Worm (Caenorhabditis elegans) whole organism, L4 larva: ENCODE measurements around the gene scav-2.

Source experiments
- F26F4.8 ChIP-seq: fragments of 200-800 bp; sonication (Bioruptor generic); conservative IDR thresholded peaks from 2 replicates; pipeline ENCODE4 v1.3.6; 2022; ENCODE audit warnings: missing genetic modification characterization, missing compliant biosample characterization
- F37D6.2 ChIP-seq: sonication (generic microtip); optimal IDR thresholded peaks from 2 replicates; lab custom pipeline; 2016; ENCODE audit warnings: mild to moderate bottlenecking, missing genetic modification characterization, missing compliant biosample characterization
- R02D3.7 ChIP-seq: fragments of 150-350 bp; sonication (generic microtip); optimal IDR thresholded peaks from 3 replicates; lab custom pipeline; 2014; ENCODE audit warnings: missing biosample characterization, missing genetic modification characterization
- T20F7.1 ChIP-seq: fragments of 200-800 bp; sonication (Bioruptor generic); optimal IDR thresholded peaks from 2 replicates; lab custom pipeline; 2018; ENCODE audit warnings: mild to moderate bottlenecking, missing genetic modification characterization, missing compliant biosample characterization
- Y48G9A.11 ChIP-seq: fragments of 200-800 bp; sonication (Bioruptor generic); IDR thresholded peaks from 2 replicates; pipeline ENCODE4 v1.3.6; 2022; ENCODE audit warnings: missing genetic modification reagents, missing genetic modification characterization, missing compliant biosample characterization
- Y75B8A.6 ChIP-seq: fragments of 200-800 bp; sonication (Bioruptor generic); IDR thresholded peaks from 2 replicates; pipeline ENCODE4 v1.3.6; 2022; ENCODE audit warnings: missing genetic modification reagents, missing genetic modification characterization, missing compliant biosample characterization
- ZK337.2 ChIP-seq: fragments of 200-800 bp; sonication (Bioruptor generic); IDR thresholded peaks from 2 replicates; pipeline ENCODE4 v1.3.6; 2022; ENCODE audit warnings: missing genetic modification reagents, missing genetic modification characterization, missing compliant biosample characterization
- ZK546.5 ChIP-seq, 2 experiments: sonication (generic microtip); optimal IDR thresholded peaks; 2 replicates each; lab custom pipeline; 2017; ENCODE audit warnings: missing biosample characterization in 2 of 2, missing genetic modification characterization in 2 of 2
- arid-1 ChIP-seq: fragments of 200-800 bp; sonication (Bioruptor generic); conservative IDR thresholded peaks from 2 replicates; pipeline ENCODE4 v1.3.6; 2022; ENCODE audit warnings: missing genetic modification reagents, missing genetic modification characterization, missing compliant biosample characterization
- attf-4 ChIP-seq: sonication (generic microtip); optimal IDR thresholded peaks from 3 replicates; lab custom pipeline; 2017; ENCODE audit warnings: missing biosample characterization, missing genetic modification characterization
- ceh-20 ChIP-seq: fragments of 200-800 bp; sonication (Bioruptor generic); IDR thresholded peaks from 2 replicates; pipeline ENCODE4 v1.3.6; 2022; ENCODE audit warnings: missing genetic modification reagents, missing genetic modification characterization, missing compliant biosample characterization
- ceh-28 ChIP-seq: fragments of 150-350 bp; optimal IDR thresholded peaks from 2 replicates; lab custom pipeline; 2014; ENCODE audit warnings: missing biosample characterization, missing genetic modification reagents, missing genetic modification characterization
- ceh-82 ChIP-seq: sonication (generic microtip); optimal IDR thresholded peaks from 2 replicates; lab custom pipeline; 2017; ENCODE audit warnings: missing biosample characterization, missing genetic modification characterization
- ctbp-1 ChIP-seq: fragments of 200-800 bp; sonication (Bioruptor generic); IDR thresholded peaks from 2 replicates; pipeline ENCODE4 v1.3.6; 2022; ENCODE audit warnings: missing genetic modification reagents, missing genetic modification characterization, missing compliant biosample characterization
- daf-8 ChIP-seq: fragments of 200-800 bp; sonication (Bioruptor generic); IDR thresholded peaks from 2 replicates; pipeline ENCODE4 v1.3.6; 2022; ENCODE audit warnings: missing genetic modification characterization, missing compliant biosample characterization
- duxl-1 ChIP-seq: sonication (generic microtip); optimal IDR thresholded peaks from 2 replicates; lab custom pipeline; 2016; ENCODE audit warnings: mild to moderate bottlenecking, missing genetic modification characterization, moderate library complexity, missing compliant biosample characterization; ENCODE audit not compliant: poor library complexity
- dve-1 ChIP-seq: sonication (generic microtip); optimal IDR thresholded peaks from 2 replicates; lab custom pipeline; 2017; ENCODE audit warnings: antibody characterized with exemption, mild to moderate bottlenecking, missing genetic modification characterization, missing compliant biosample characterization; ENCODE audit not compliant: insufficient read depth
- egl-27 ChIP-seq: sonication (generic microtip); optimal IDR thresholded peaks from 3 replicates; lab custom pipeline; 2017; ENCODE audit warnings: missing biosample characterization, missing genetic modification reagents, missing genetic modification characterization
- egl-43 ChIP-seq: fragments of 200-800 bp; sonication (Bioruptor generic); IDR thresholded peaks from 2 replicates; pipeline ENCODE4 v1.3.6; 2022; ENCODE audit warnings: missing genetic modification reagents, missing genetic modification characterization, missing compliant biosample characterization
- fkh-10 ChIP-seq: fragments of 150-350 bp; optimal IDR thresholded peaks from 2 replicates; lab custom pipeline; 2014; ENCODE audit warnings: missing biosample characterization, missing genetic modification reagents, missing genetic modification characterization
- fos-1 ChIP-seq: fragments of 150-350 bp; optimal IDR thresholded peaks from 2 replicates; lab custom pipeline; 2014; ENCODE audit warnings: missing biosample characterization, missing genetic modification characterization
- hif-1 ChIP-seq, 2 experiments: sonication (generic microtip); optimal IDR thresholded peaks; 2 replicates each; lab custom pipeline; 2016 to 2017; ENCODE audit warnings: missing compliant biosample characterization in 2 of 2, missing genetic modification characterization in 2 of 2, missing genetic modification reagents in 2 of 2, missing genotype in 2 of 2, mild to moderate bottlenecking in 1 of 2
- hlh-11 ChIP-seq: fragments of 200-800 bp; sonication (Bioruptor generic); optimal IDR thresholded peaks from 2 replicates; lab custom pipeline; 2018; ENCODE audit warnings: mild to moderate bottlenecking, missing genetic modification characterization, missing compliant biosample characterization
- hlh-30 ChIP-seq: sonication (generic microtip); optimal IDR thresholded peaks from 2 replicates; lab custom pipeline; 2017; ENCODE audit warnings: antibody characterized with exemption, mild to moderate bottlenecking, missing genetic modification characterization, missing compliant biosample characterization; ENCODE audit not compliant: insufficient read depth
- hmg-1.1 ChIP-seq: fragments of 200-800 bp; sonication (Bioruptor generic); IDR thresholded peaks from 2 replicates; pipeline ENCODE4 v1.3.6; 2022; ENCODE audit warnings: missing genetic modification reagents, missing genetic modification characterization, missing compliant biosample characterization
- lim-7 ChIP-seq: fragments of 200-800 bp; sonication (Bioruptor generic); IDR thresholded peaks from 2 replicates; pipeline ENCODE4 v1.3.6; 2022; ENCODE audit warnings: missing genetic modification characterization, missing compliant biosample characterization
- lin-13 ChIP-seq: fragments of 150-350 bp; optimal IDR thresholded peaks from 2 replicates; lab custom pipeline; 2014; ENCODE audit warnings: missing biosample characterization, missing genetic modification reagents, missing genetic modification characterization
- lin-15B ChIP-seq: fragments of 150-350 bp; sonication (generic microtip); optimal IDR thresholded peaks from 3 replicates; lab custom pipeline; 2014; ENCODE audit warnings: missing biosample characterization, missing genetic modification characterization
- lir-3 ChIP-seq: sonication (generic microtip); optimal IDR thresholded peaks from 2 replicates; lab custom pipeline; 2016; ENCODE audit warnings: mild to moderate bottlenecking, missing genetic modification characterization, missing compliant biosample characterization
- lsy-2 ChIP-seq, 2 experiments: fragments of 150-350 bp in 1 of 2; sonication (generic microtip) in 1 of 2; optimal IDR thresholded peaks; 2 replicates each; lab custom pipeline; 2014 to 2017; ENCODE audit warnings: missing biosample characterization in 2 of 2, missing genetic modification characterization in 2 of 2
- madf-5 ChIP-seq, 2 experiments: fragments of 200-800 bp; sonication (Bioruptor generic); IDR thresholded peaks; 2 replicates each; pipeline ENCODE4 v1.3.6; 2022; ENCODE audit warnings: missing compliant biosample characterization in 2 of 2, missing genetic modification characterization in 2 of 2
- madf-9 ChIP-seq: fragments of 200-800 bp; sonication (Bioruptor generic); conservative IDR thresholded peaks from 2 replicates; pipeline ENCODE4 v1.3.6; 2022; ENCODE audit warnings: missing genetic modification reagents, missing genetic modification characterization, missing compliant biosample characterization
- mep-1 ChIP-seq: fragments of 150-350 bp; sonication (generic microtip); optimal IDR thresholded peaks from 3 replicates; lab custom pipeline; 2014; ENCODE audit warnings: missing biosample characterization, missing genetic modification characterization
- mxl-3 ChIP-seq: fragments of 200-800 bp; sonication (Bioruptor generic); optimal IDR thresholded peaks from 2 replicates; lab custom pipeline; 2018; ENCODE audit warnings: mild to moderate bottlenecking, missing genetic modification characterization, missing compliant biosample characterization
- nhr-102 ChIP-seq: sonication (generic microtip); optimal IDR thresholded peaks from 2 replicates; lab custom pipeline; 2016; ENCODE audit warnings: mild to moderate bottlenecking, missing genetic modification characterization, moderate library complexity, missing compliant biosample characterization
- nhr-111 ChIP-seq: fragments of 200-800 bp; sonication (Bioruptor generic); optimal IDR thresholded peaks from 2 replicates; lab custom pipeline; 2018; ENCODE audit warnings: mild to moderate bottlenecking, missing genetic modification characterization, missing compliant biosample characterization
- nhr-25 ChIP-seq: sonication (generic microtip); optimal IDR thresholded peaks from 2 replicates; lab custom pipeline; 2017; ENCODE audit warnings: missing genetic modification characterization, mild to moderate bottlenecking, missing compliant biosample characterization, antibody characterized with exemption, moderate library complexity, borderline replicate concordance; ENCODE audit not compliant: insufficient read depth
- nhr-42 ChIP-seq: fragments of 200-800 bp; sonication (Bioruptor generic); IDR thresholded peaks from 2 replicates; pipeline ENCODE4 v1.3.6; 2022; ENCODE audit warnings: missing genetic modification characterization, missing compliant biosample characterization
- nhr-48 ChIP-seq: sonication (generic microtip); optimal IDR thresholded peaks from 2 replicates; lab custom pipeline; 2016; ENCODE audit warnings: mild to moderate bottlenecking, missing genetic modification characterization, missing compliant biosample characterization
- nhr-77 ChIP-seq: fragments of 150-350 bp; optimal IDR thresholded peaks from 2 replicates; lab custom pipeline; 2014; ENCODE audit warnings: missing biosample characterization, missing genetic modification characterization
- php-3 ChIP-seq: fragments of 200-800 bp; sonication (Bioruptor generic); IDR thresholded peaks from 2 replicates; pipeline ENCODE4 v1.3.6; 2022; ENCODE audit warnings: missing genetic modification reagents, missing genetic modification characterization, missing compliant biosample characterization
- pqm-1 ChIP-seq: sonication (generic microtip); optimal IDR thresholded peaks from 2 replicates; lab custom pipeline; 2017; ENCODE audit warnings: missing biosample characterization, missing genetic modification characterization
- saeg-2 ChIP-seq: fragments of 200-800 bp; sonication (Bioruptor generic); IDR thresholded peaks from 2 replicates; pipeline ENCODE4 v1.3.6; 2022; ENCODE audit warnings: missing genetic modification reagents, missing genetic modification characterization, missing compliant biosample characterization
- set-16 ChIP-seq: fragments of 200-800 bp; sonication (Bioruptor generic); IDR thresholded peaks from 2 replicates; pipeline ENCODE4 v1.3.6; 2022; ENCODE audit warnings: missing genetic modification reagents, missing genetic modification characterization, missing compliant biosample characterization
- snpc-1.2 ChIP-seq: fragments of 200-800 bp; sonication (Bioruptor generic); IDR thresholded peaks from 2 replicates; pipeline ENCODE4 v1.3.6; 2022; ENCODE audit warnings: missing genetic modification reagents, missing genetic modification characterization, missing compliant biosample characterization
- spr-3 ChIP-seq: fragments of 200-800 bp; sonication (Bioruptor generic); optimal IDR thresholded peaks from 2 replicates; lab custom pipeline; 2018; ENCODE audit warnings: mild to moderate bottlenecking, missing genetic modification characterization, missing compliant biosample characterization
- unc-39 ChIP-seq: sonication (generic microtip); optimal IDR thresholded peaks from 2 replicates; lab custom pipeline; 2017; ENCODE audit warnings: missing biosample characterization, missing genetic modification characterization
- zag-1 ChIP-seq: fragments of 150-350 bp; optimal IDR thresholded peaks from 2 replicates; lab custom pipeline; 2014; ENCODE audit warnings: missing biosample characterization, missing genetic modification characterization
- zfp-2 ChIP-seq: sonication (generic microtip); optimal IDR thresholded peaks from 2 replicates; lab custom pipeline; 2016; ENCODE audit warnings: mild to moderate bottlenecking, missing genetic modification characterization, missing compliant biosample characterization
- zfp-3 ChIP-seq: fragments of 200-800 bp; sonication (Bioruptor generic); conservative IDR thresholded peaks from 2 replicates; pipeline ENCODE4 v1.3.6; 2022; ENCODE audit warnings: missing genetic modification reagents, missing genetic modification characterization, missing compliant biosample characterization
- ztf-11 ChIP-seq: fragments of 150-350 bp; optimal IDR thresholded peaks from 2 replicates; lab custom pipeline; 2014; ENCODE audit warnings: missing biosample characterization, missing genetic modification characterization
- ztf-7 ChIP-seq: fragments of 150-350 bp; optimal IDR thresholded peaks from 2 replicates; lab custom pipeline; 2014; ENCODE audit warnings: missing biosample characterization, missing genetic modification characterization

scav-2 gene

DNA sequence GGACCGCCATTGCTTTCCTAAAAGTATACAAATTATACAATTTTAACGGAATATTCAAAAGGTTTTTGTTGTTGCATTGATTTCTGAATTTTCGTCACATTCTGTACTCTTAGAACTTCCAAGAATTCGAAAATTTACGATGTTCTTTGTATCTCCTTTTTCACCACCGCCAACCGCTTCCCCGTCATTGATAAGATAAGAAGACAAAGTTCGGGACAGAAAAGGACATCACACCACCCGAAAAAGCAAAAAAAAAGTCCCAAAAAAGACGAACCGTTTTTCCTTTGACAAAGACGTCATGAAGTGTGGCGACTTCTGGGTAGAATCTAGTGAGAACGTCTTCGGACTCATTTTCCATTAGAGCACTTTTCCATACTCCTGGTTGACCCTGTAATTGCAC lies 12.7 kb downstream of the scav-2 start (continued):
- TF ChIP-seq zfp-3 (no peak), hmg-1.1 (GFP tag; lab: Robert Waterston, UW) (no peak), lin-13 (GFP tag; lab: Kevin White, UChicago) (peak; percentile 33), Y48G9A.11 (GFP tag; lab: Robert Waterston, UW) (no peak), daf-8 (no peak), hlh-30 (peak; percentile 17), ceh-20 (GFP tag; lab: Robert Waterston, UW) (no peak; the same call in 1 of the 2 replicates), mep-1 (tag; lab: Kevin White, UChicago) (peak; percentile 26), lim-7 (GFP tag; lab: Robert Waterston, UW) (no peak), nhr-42 (no peak), ceh-82 (tag; lab: Kevin White, UChicago) (no peak), R02D3.7 (tag; lab: Kevin White, UChicago) (no peak), egl-27 (tag; lab: Kevin White, UChicago) (no peak), ceh-28 (no peak), egl-43 (GFP tag; lab: Robert Waterston, UW) (no peak), zfp-2 (tag; lab: Kevin White, UChicago) (no peak), nhr-111 (GFP tag; lab: Kevin White, UChicago) (no peak), ZK546.5 (tag; optimal IDR thresholded peaks at IDR 0.05; lab: Kevin White, UChicago) (no peak), ztf-7 (tag; lab: Kevin White, UChicago) (no peak), madf-5 (GFP tag; IDR thresholded peaks at IDR 0.05; lab: Robert Waterston, UW) (no peak), hif-1 (tag; optimal IDR thresholded peaks at IDR 0.05; lab: Kevin White, UChicago) (no peak), nhr-102 (no peak), spr-3 (GFP tag; lab: Kevin White, UChicago) (no peak), fkh-10 (GFP tag; lab: Kevin White, UChicago) (no peak), lin-15B (tag; lab: Kevin White, UChicago) (no peak), pqm-1 (tag; lab: Kevin White, UChicago) (peak; percentile 46), nhr-48 (tag; lab: Kevin White, UChicago) (peak; percentile 17), php-3 (GFP tag; lab: Robert Waterston, UW) (no peak), unc-39 (no peak), hlh-11 (tag; lab: Kevin White, UChicago) (peak; percentile 70), F37D6.2 (no peak), Y75B8A.6 (GFP tag; lab: Robert Waterston, UW) (no peak), ZK337.2 (GFP tag; lab: Robert Waterston, UW) (no peak), fos-1 (tag; lab: Kevin White, UChicago) (no peak), snpc-1.2 (GFP tag; lab: Robert Waterston, UW) (no peak), ztf-11 (tag; lab: Kevin White, UChicago) (no peak), attf-4 (no peak), nhr-77 (tag; lab: Kevin White, UChicago) (peak; percentile 21), zag-1 (tag; lab: Kevin White, UChicago) (no peak), lir-3 (tag; lab: Kevin White, UChicago) (no peak), lsy-2 (tag; optimal IDR thresholded peaks at IDR 0.05; lab: Kevin White, UChicago) (no peak), dve-1 (tag; lab: Kevin White, UChicago) (peak; percentile 24), T20F7.1 (GFP tag; lab: Kevin White, UChicago) (no peak), nhr-25 (tag; lab: Kevin White, UChicago) (no peak), ctbp-1 (GFP tag; lab: Robert Waterston, UW) (no peak), madf-9 (GFP tag; lab: Robert Waterston, UW) (no peak), set-16 (GFP tag; lab: Robert Waterston, UW) (no peak), mxl-3 (GFP tag; lab: Kevin White, UChicago) (peak; percentile 46), saeg-2 (GFP tag; lab: Robert Waterston, UW) (no peak), duxl-1 (no peak), F26F4.8 (no peak), arid-1 (no peak)
